Worm (Caenorhabditis elegans) whole organism, L2 larva: ENCODE measurements around the gene sre-36.

ENCODE experiments used
- C34F6.9 ChIP-seq: fragments of 150-350 bp; optimal IDR thresholded peaks from 2 replicates; lab custom pipeline; 2014; ENCODE audit warnings: missing biosample characterization, missing genetic modification characterization
- F13H6.1 ChIP-seq: sonication (generic microtip); optimal IDR thresholded peaks from 2 replicates; lab custom pipeline; 2016; ENCODE audit warnings: missing genetic modification characterization, missing compliant biosample characterization
- R02D3.7 ChIP-seq: fragments of 150-350 bp; optimal IDR thresholded peaks from 2 replicates; lab custom pipeline; 2014; ENCODE audit warnings: missing biosample characterization, missing genetic modification characterization
- Y55F3AM.14 ChIP-seq: fragments of 200-800 bp; sonication (Bioruptor generic); optimal IDR thresholded peaks from 2 replicates; lab custom pipeline; 2018; ENCODE audit warnings: mild to moderate bottlenecking, missing genetic modification characterization, missing compliant biosample characterization
- ZK546.5 ChIP-seq: sonication (generic microtip); optimal IDR thresholded peaks from 2 replicates; lab custom pipeline; 2017; ENCODE audit warnings: missing biosample characterization, missing genetic modification characterization
- alr-1 ChIP-seq: fragments of 150-350 bp; optimal IDR thresholded peaks from 2 replicates; lab custom pipeline; 2014; ENCODE audit warnings: missing biosample characterization, missing genetic modification characterization
- aly-2 ChIP-seq: fragments of 150-350 bp; optimal IDR thresholded peaks from 2 replicates; lab custom pipeline; 2014; ENCODE audit warnings: missing biosample characterization, missing genetic modification characterization
- ama-1 ChIP-seq: fragments of 150-350 bp; optimal IDR thresholded peaks from 2 replicates; lab custom pipeline; 2018; ENCODE audit warnings: inconsistent platforms
- blmp-1 ChIP-seq: sonication (generic microtip); optimal IDR thresholded peaks from 2 replicates; lab custom pipeline; 2017; ENCODE audit warnings: missing genetic modification characterization, mild to moderate bottlenecking, missing compliant biosample characterization, antibody characterized with exemption, moderate library complexity; ENCODE audit not compliant: insufficient read depth
- ceh-16 ChIP-seq: fragments of 150-350 bp; optimal IDR thresholded peaks from 2 replicates; lab custom pipeline; 2014; ENCODE audit warnings: missing biosample characterization, missing genetic modification characterization
- ceh-82 ChIP-seq: fragments of 150-350 bp; optimal IDR thresholded peaks from 2 replicates; lab custom pipeline; 2014; ENCODE audit warnings: missing biosample characterization, missing genetic modification characterization
- crh-2 ChIP-seq: sonication (generic microtip); optimal IDR thresholded peaks from 2 replicates; lab custom pipeline; 2017; ENCODE audit warnings: missing biosample characterization, missing genetic modification characterization
- dmd-4 ChIP-seq: sonication (generic microtip); optimal IDR thresholded peaks from 2 replicates; lab custom pipeline; 2017; ENCODE audit warnings: missing biosample characterization, missing genetic modification characterization
- egl-27 ChIP-seq: sonication (generic microtip); optimal IDR thresholded peaks from 3 replicates; lab custom pipeline; 2017; ENCODE audit warnings: missing biosample characterization, missing genetic modification reagents, missing genetic modification characterization
- elt-1 ChIP-seq: fragments of 150-350 bp; optimal IDR thresholded peaks from 2 replicates; lab custom pipeline; 2014; ENCODE audit warnings: missing biosample characterization, missing genetic modification characterization
- fos-1 ChIP-seq: fragments of 150-350 bp; optimal IDR thresholded peaks from 2 replicates; lab custom pipeline; 2014; ENCODE audit warnings: missing biosample characterization, missing genetic modification characterization
- gmeb-1 ChIP-seq: fragments of 150-350 bp; optimal IDR thresholded peaks from 2 replicates; lab custom pipeline; 2014; ENCODE audit warnings: missing biosample characterization, missing genetic modification characterization
- lin-11 ChIP-seq: fragments of 150-350 bp; sonication (generic microtip); optimal IDR thresholded peaks from 2 replicates; lab custom pipeline; 2014; ENCODE audit warnings: missing biosample characterization, missing genetic modification characterization, inconsistent platforms, mixed read lengths
- lin-13 ChIP-seq: fragments of 150-350 bp; optimal IDR thresholded peaks from 2 replicates; lab custom pipeline; 2014; ENCODE audit warnings: missing biosample characterization, missing genetic modification reagents, missing genetic modification characterization
- lin-39 ChIP-seq: fragments of 150-350 bp; optimal IDR thresholded peaks from 2 replicates; lab custom pipeline; 2014; ENCODE audit warnings: missing biosample characterization, missing genetic modification reagents, missing genetic modification characterization
- lsy-2 ChIP-seq, 2 experiments: fragments of 150-350 bp in 1 of 2; sonication (generic microtip) in 1 of 2; optimal IDR thresholded peaks; 2 replicates each; lab custom pipeline; 2014 to 2017; ENCODE audit warnings: missing biosample characterization in 2 of 2, missing genetic modification characterization in 2 of 2
- mab-5 ChIP-seq: fragments of 150-350 bp; optimal IDR thresholded peaks from 2 replicates; lab custom pipeline; 2014; ENCODE audit warnings: missing biosample characterization, missing genetic modification characterization
- nhr-10 ChIP-seq: sonication (generic microtip); optimal IDR thresholded peaks from 2 replicates; lab custom pipeline; 2017; ENCODE audit warnings: missing biosample characterization, missing genetic modification characterization
- nhr-12 ChIP-seq: fragments of 150-350 bp; optimal IDR thresholded peaks from 2 replicates; lab custom pipeline; 2014; ENCODE audit warnings: missing biosample characterization, missing genetic modification characterization
- nhr-21 ChIP-seq: fragments of 150-350 bp; optimal IDR thresholded peaks from 2 replicates; lab custom pipeline; 2014; ENCODE audit warnings: missing biosample characterization, missing genetic modification characterization
- nhr-23 ChIP-seq: fragments of 150-350 bp; optimal IDR thresholded peaks from 2 replicates; lab custom pipeline; 2014; ENCODE audit warnings: missing biosample characterization, missing genetic modification reagents, missing genetic modification characterization
- nhr-25 ChIP-seq: fragments of 150-350 bp; sonication (generic microtip); optimal IDR thresholded peaks from 3 replicates; lab custom pipeline; 2014; ENCODE audit warnings: missing biosample characterization, missing genetic modification characterization
- nhr-6 ChIP-seq: fragments of 150-350 bp; optimal IDR thresholded peaks from 2 replicates; lab custom pipeline; 2014; ENCODE audit warnings: missing biosample characterization, missing genetic modification characterization
- nhr-77 ChIP-seq: fragments of 150-350 bp; optimal IDR thresholded peaks from 2 replicates; lab custom pipeline; 2014; ENCODE audit warnings: missing biosample characterization, missing genetic modification characterization
- sem-4 ChIP-seq: fragments of 150-350 bp; optimal IDR thresholded peaks from 2 replicates; lab custom pipeline; 2014; ENCODE audit warnings: missing biosample characterization, missing genetic modification reagents, missing genetic modification characterization
- skn-1 ChIP-seq: sonication (generic microtip); optimal IDR thresholded peaks from 2 replicates; lab custom pipeline; 2017; ENCODE audit warnings: missing biosample characterization, missing genetic modification characterization
- sma-3 ChIP-seq: sonication (generic microtip); optimal IDR thresholded peaks from 2 replicates; lab custom pipeline; 2016; ENCODE audit warnings: missing genetic modification reagents, missing genetic modification characterization, missing compliant biosample characterization
- sma-9 ChIP-seq, 2 experiments: fragments of 150-350 bp in 1 of 2; sonication (generic microtip) in 1 of 2; optimal IDR thresholded peaks; 2 replicates each; lab custom pipeline; 2014 to 2016; ENCODE audit warnings: missing genetic modification characterization in 2 of 2, mild to moderate bottlenecking in 1 of 2, missing biosample characterization in 1 of 2, missing compliant biosample characterization in 1 of 2, missing genetic modification reagents in 1 of 2, moderate library complexity in 1 of 2
- snpc-4 ChIP-seq: fragments of 150-350 bp; optimal IDR thresholded peaks from 2 replicates; lab custom pipeline; 2014; ENCODE audit warnings: missing biosample characterization, missing genetic modification characterization
- unc-55 ChIP-seq: fragments of 150-350 bp; sonication (generic microtip); optimal IDR thresholded peaks from 3 replicates; lab custom pipeline; 2014; ENCODE audit warnings: missing biosample characterization, missing genetic modification reagents, missing genetic modification characterization
- unc-62 ChIP-seq: fragments of 150-350 bp; optimal IDR thresholded peaks from 2 replicates; lab custom pipeline; 2014; ENCODE audit warnings: missing biosample characterization, missing genetic modification reagents, missing genetic modification characterization
- zag-1 ChIP-seq: fragments of 150-350 bp; optimal IDR thresholded peaks from 2 replicates; lab custom pipeline; 2014; ENCODE audit warnings: missing biosample characterization, missing genetic modification characterization
- ztf-1 ChIP-seq: fragments of 200-800 bp; sonication (Bioruptor generic); conservative IDR thresholded peaks from 2 replicates; pipeline ENCODE4 v1.3.6; 2022; ENCODE audit warnings: missing genetic modification characterization, missing compliant biosample characterization
- ztf-11 ChIP-seq: sonication (generic microtip); optimal IDR thresholded peaks from 2 replicates; lab custom pipeline; 2017; ENCODE audit warnings: missing biosample characterization, missing genetic modification characterization
- ztf-4 ChIP-seq: fragments of 150-350 bp; optimal IDR thresholded peaks from 2 replicates; lab custom pipeline; 2014; ENCODE audit warnings: missing biosample characterization, missing genetic modification characterization

sre-36 gene

DNA sequence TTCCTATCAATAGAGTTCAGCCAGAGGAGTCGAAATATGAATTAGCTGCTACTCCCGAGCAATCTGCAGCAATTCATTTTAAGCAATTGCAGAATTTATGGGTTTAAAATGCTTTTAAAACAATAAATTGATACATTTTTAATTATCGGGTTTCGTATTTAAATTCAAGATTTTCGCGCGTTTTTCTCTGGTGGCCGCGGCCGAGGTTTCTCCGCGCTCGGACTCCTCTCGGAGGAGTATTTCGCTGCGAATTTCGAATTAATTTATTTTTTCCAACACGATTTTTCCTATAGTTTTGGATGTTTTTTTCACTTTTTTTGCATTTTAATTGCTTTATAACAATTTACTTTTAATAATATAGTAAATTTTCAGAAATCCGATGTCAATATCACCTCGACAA is 2.0 kb downstream of the sre-36 start, which contains the start of gene F13A7.14:
TSS of gene F13A7.14 (plus strand) at position 373 of the 400 bp plus-strand sequence.
- TF ChIP-seq nhr-25 (tag; lab: Kevin White, UChicago) (peak; percentile 68), lin-11 (peak; percentile 64), sma-3 (GFP tag; lab: Kevin White, UChicago) (peak; percentile 89), F13H6.1 (tag; lab: Kevin White, UChicago) (peak; percentile 80), lsy-2 (tag; optimal IDR thresholded peaks at IDR 0.05; lab: Kevin White, UChicago) (peak; percentile 58 to 83), ztf-4 (tag; lab: Kevin White, UChicago) (peak; percentile 28), nhr-77 (tag; lab: Kevin White, UChicago) (no peak), ceh-16 (peak; percentile 77), R02D3.7 (tag; lab: Kevin White, UChicago) (peak; percentile 33), C34F6.9 (tag; lab: Kevin White, UChicago) (peak; percentile 72), lin-13 (GFP tag; lab: Kevin White, UChicago) (peak; percentile 79), gmeb-1 (tag; lab: Kevin White, UChicago) (peak; percentile 97), nhr-10 (peak; percentile 40), sem-4 (tag; lab: Kevin White, UChicago) (peak; percentile 58), snpc-4 (tag; lab: Kevin White, UChicago) (no peak), crh-2 (tag; lab: Kevin White, UChicago) (peak; percentile 75), blmp-1 (peak; percentile 16), ceh-82 (tag; lab: Kevin White, UChicago) (no peak), egl-27 (tag; lab: Kevin White, UChicago) (peak; percentile 61), zag-1 (tag; lab: Kevin White, UChicago) (no peak), skn-1 (tag; lab: Kevin White, UChicago) (no peak), sma-9 (GFP tag; optimal IDR thresholded peaks at IDR 0.05; lab: Kevin White, UChicago) (peak; percentile 94), sma-9 (tag; optimal IDR thresholded peaks at IDR 0.05; lab: Kevin White, UChicago) (no peak), alr-1 (tag; lab: Kevin White, UChicago) (no peak), mab-5 (tag; lab: Kevin White, UChicago) (peak; percentile 41), nhr-21 (peak; percentile 76), nhr-23 (no peak), Y55F3AM.14 (GFP tag; lab: Kevin White, UChicago) (no peak), fos-1 (tag; lab: Kevin White, UChicago) (peak; percentile 4), aly-2 (tag; lab: Kevin White, UChicago) (no peak), unc-55 (GFP tag; lab: Kevin White, UChicago) (peak; percentile 85)

DNA sequence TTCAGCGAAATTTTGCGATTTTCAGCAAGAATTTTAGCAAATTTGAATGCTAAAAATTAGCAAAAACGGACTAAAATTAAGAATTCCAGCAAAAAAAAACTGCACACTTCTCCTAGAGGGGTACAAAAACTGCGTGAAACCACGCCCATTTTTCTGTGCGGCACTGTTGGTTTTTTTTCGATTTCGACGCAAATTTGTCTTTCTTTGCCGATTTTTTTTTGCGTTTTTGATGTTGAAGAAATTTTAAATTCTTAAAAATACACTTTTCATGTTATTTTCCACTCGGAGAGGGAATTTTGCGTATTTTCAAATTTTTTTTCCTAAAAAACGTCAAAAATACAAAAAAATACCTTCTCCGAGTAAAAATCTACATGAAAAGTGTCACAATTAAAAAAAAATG is 4.5 kb downstream of the sre-36 start, which contains the start of gene syp-1:
TSS of gene syp-1 (plus strand) at position 301 of the 400 bp plus-strand sequence.
- TF ChIP-seq ceh-82 (tag; lab: Kevin White, UChicago) (no peak), sem-4 (tag; lab: Kevin White, UChicago) (no peak), nhr-12 (tag; lab: Kevin White, UChicago) (no peak), sma-3 (GFP tag; lab: Kevin White, UChicago) (no peak), elt-1 (tag; lab: Kevin White, UChicago) (no peak), R02D3.7 (tag; lab: Kevin White, UChicago) (no peak), dmd-4 (tag; lab: Kevin White, UChicago) (no peak), unc-62 (GFP tag; lab: Kevin White, UChicago) (no peak), ztf-11 (tag; lab: Kevin White, UChicago) (no peak), sma-9 (GFP tag; optimal IDR thresholded peaks at IDR 0.05; lab: Kevin White, UChicago) (no peak), sma-9 (tag; optimal IDR thresholded peaks at IDR 0.05; lab: Kevin White, UChicago) (no peak), unc-55 (GFP tag; lab: Kevin White, UChicago) (no peak), nhr-23 (no peak), ztf-4 (tag; lab: Kevin White, UChicago) (no peak)

DNA sequence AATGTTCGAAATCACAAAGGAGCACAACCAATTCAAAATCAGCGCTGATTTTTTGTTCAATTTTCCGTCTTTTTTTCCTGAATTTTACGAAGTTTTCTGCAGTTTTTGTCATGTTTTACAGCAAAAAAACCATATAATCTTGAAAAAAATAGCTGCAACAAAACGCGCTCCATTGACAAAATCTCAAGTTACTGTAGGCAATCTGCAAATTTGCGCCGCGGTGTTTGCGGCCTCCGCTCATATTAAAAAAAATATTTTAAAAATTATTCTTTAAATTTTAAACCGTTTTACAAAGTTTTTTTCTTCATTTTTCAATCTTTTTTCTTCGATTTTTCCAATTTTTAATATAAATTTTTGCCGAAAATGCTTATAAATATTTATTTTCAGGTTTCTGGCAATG is 5.9 kb downstream of the sre-36 start:
- TF ChIP-seq blmp-1: no peak
- no peak for TF ChIP-seq nhr-21
- TF ChIP-seq aly-2 (tag; lab: Kevin White, UChicago): no peak
- TF ChIP-seq ama-1 (lab: Kevin White, UChicago): no peak

DNA sequence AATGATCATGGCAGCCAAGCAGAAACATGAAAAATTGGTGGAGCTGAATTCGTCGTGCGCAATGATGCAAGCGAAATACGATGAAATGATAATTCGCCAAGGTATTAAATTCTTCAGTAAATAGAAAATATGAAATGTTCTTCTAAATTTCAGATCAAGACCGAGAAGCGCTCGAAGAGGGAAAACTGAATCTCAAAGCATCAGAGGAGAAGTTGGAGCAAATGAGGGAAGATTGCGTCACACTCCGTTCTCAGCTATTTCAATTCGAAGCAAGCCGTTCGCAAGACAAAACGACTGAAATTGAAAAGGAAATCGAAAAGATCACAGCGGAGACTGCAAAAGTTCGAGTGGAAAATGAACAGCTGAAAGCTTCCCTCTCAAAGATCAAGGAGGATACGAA is 6.9 kb downstream of the sre-36 start:
- TF ChIP-seq fos-1 (tag; lab: Kevin White, UChicago) (no peak), gmeb-1 (tag; lab: Kevin White, UChicago) (no peak), lin-13 (GFP tag; lab: Kevin White, UChicago) (no peak), mab-5 (tag; lab: Kevin White, UChicago) (no peak), R02D3.7 (tag; lab: Kevin White, UChicago) (no peak), ZK546.5 (tag; lab: Kevin White, UChicago) (no peak), blmp-1 (no peak), lin-39 (tag; lab: Kevin White, UChicago) (no peak), elt-1 (tag; lab: Kevin White, UChicago) (no peak), dmd-4 (tag; lab: Kevin White, UChicago) (no peak), zag-1 (tag; lab: Kevin White, UChicago) (no peak), sma-3 (GFP tag; lab: Kevin White, UChicago) (no peak), nhr-6 (tag; lab: Kevin White, UChicago) (no peak), ztf-1 (GFP tag; lab: Robert Waterston, UW) (no peak), nhr-21 (no peak)
